Worm (Caenorhabditis elegans) whole organism, midembryonic: ENCODE results near the gene sftb-1.

Source experiments
- T22C8.4 ChIP-seq: fragments of 200-800 bp; sonication (Bioruptor generic); IDR thresholded peaks from 2 replicates; pipeline ENCODE4 v1.3.6; 2022; ENCODE audit warnings: missing genetic modification characterization, missing compliant biosample characterization
- cog-1 ChIP-seq: sonication (generic microtip); optimal IDR thresholded peaks from 2 replicates; lab custom pipeline; 2016; ENCODE audit warnings: missing genetic modification characterization, missing compliant biosample characterization
- flt-1 ChIP-seq: fragments of 200-800 bp; sonication (Bioruptor generic); IDR thresholded peaks from 2 replicates; pipeline ENCODE4 v1.3.6; 2022; ENCODE audit warnings: missing genetic modification characterization, missing compliant biosample characterization
- klf-2 ChIP-seq: fragments of 200-800 bp; sonication (Bioruptor generic); conservative IDR thresholded peaks from 2 replicates; pipeline ENCODE4 v1.3.6; 2022; ENCODE audit warnings: missing genetic modification reagents, missing genetic modification characterization, missing compliant biosample characterization
- med-1 ChIP-seq: sonication (generic microtip); optimal IDR thresholded peaks from 2 replicates; lab custom pipeline; 2017; ENCODE audit warnings: missing genetic modification characterization, mild to moderate bottlenecking, missing compliant biosample characterization, antibody characterized with exemption, missing genetic modification reagents; ENCODE audit not compliant: insufficient read depth
- tab-1 ChIP-seq: fragments of 200-800 bp; sonication (Bioruptor generic); IDR thresholded peaks from 2 replicates; pipeline ENCODE4 v1.3.6; 2022; ENCODE audit warnings: missing genetic modification characterization, missing compliant biosample characterization
- ztf-23 ChIP-seq: fragments of 200-800 bp; sonication (Bioruptor generic); IDR thresholded peaks from 2 replicates; pipeline ENCODE4 v1.3.6; 2022; ENCODE audit warnings: missing genetic modification reagents, missing genetic modification characterization, missing compliant biosample characterization
- ztf-29 ChIP-seq: fragments of 200-800 bp; sonication (Bioruptor generic); IDR thresholded peaks from 2 replicates; pipeline ENCODE4 v1.3.6; 2022; ENCODE audit warnings: missing genetic modification reagents, missing genetic modification characterization, missing compliant biosample characterization

DNA sequence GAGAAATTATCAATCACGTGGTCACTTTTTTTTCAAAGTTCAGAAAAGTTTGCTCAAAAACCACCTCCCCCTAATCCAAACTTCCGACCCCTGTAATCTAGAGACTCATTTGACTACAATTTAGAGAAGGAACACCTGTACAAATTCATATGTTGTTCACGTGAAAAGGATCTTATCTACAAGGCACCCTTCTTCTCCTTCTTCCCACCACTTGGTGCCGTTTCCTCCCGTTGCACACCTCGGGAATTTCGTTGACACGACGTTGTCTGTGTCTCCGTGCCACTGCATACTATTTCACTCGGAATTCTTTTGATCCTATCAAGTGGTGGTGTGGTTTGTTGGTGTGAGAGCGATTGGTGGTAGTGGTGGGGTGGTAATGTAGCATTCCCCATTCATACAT is 5.5 kb upstream of the sftb-1 start:
- TF ChIP-seq flt-1 (GFP tag; lab: Robert Waterston, UW) = no peak
- no peak for TF ChIP-seq T22C8.4 (GFP tag; lab: Robert Waterston, UW)
- TF ChIP-seq tab-1 = no peak
- no peak for TF ChIP-seq ztf-29 (GFP tag; lab: Robert Waterston, UW)
- no peak for TF ChIP-seq klf-2 (GFP tag; lab: Robert Waterston, UW)
- no peak for TF ChIP-seq med-1 (GFP tag; lab: Kevin White, UChicago)
- no peak for TF ChIP-seq cog-1
- no peak for TF ChIP-seq ztf-23 (GFP tag; lab: Robert Waterston, UW)
